Worm (Caenorhabditis elegans) whole organism, L2 larva: ENCODE data around the gene sax-2.

Source experiments
- crh-2 ChIP-seq: sonication (generic microtip); optimal IDR thresholded peaks from 2 replicates; lab custom pipeline; 2017; ENCODE audit warnings: missing biosample characterization, missing genetic modification characterization
- lsy-2 ChIP-seq, 2 experiments: fragments of 150-350 bp in 1 of 2; sonication (generic microtip) in 1 of 2; optimal IDR thresholded peaks; 2 replicates each; lab custom pipeline; 2014 to 2017; ENCODE audit warnings: missing biosample characterization in 2 of 2, missing genetic modification characterization in 2 of 2

DNA sequence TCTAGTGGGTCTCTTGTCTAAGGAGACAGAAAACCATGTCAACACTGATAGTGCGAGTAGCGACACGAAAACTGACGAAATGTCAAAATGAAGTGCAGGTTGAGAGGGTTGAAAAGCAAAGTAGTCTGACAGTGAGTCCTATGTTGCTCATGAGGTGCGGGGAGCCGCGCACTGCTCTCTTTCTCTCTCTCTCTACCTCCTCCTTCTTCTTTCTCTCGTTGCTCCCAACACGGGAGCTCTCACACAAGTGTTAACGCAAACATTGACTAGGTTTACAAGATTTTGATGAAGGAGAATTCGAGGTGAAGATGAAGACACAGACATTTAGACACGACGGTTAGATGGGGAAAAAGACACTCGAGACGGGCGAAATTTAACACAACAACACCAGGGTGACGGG, 19.8 kb downstream of the sax-2 start:
- TF ChIP-seq crh-2 (tag; lab: Kevin White, UChicago) (no peak), lsy-2 (tag; optimal IDR thresholded peaks at IDR 0.05; lab: Kevin White, UChicago) (no peak)
